Fruit fly (Drosophila melanogaster) whole organism, adult: ENCODE measurements around the gene CG5355.

Source experiments
- CG12768 ChIP-seq: fragments of 200-800 bp; sonication (Bioruptor generic); optimal IDR thresholded peaks from 2 replicates; lab custom pipeline; 2017; ENCODE audit warnings: missing biosample characterization, missing genetic modification characterization, mild to moderate bottlenecking, moderate library complexity, missing genetic modification reagents
- CG14711 ChIP-seq: fragments of 200-800 bp; sonication (Bioruptor generic); optimal IDR thresholded peaks from 2 replicates; lab custom pipeline; 2018; ENCODE audit warnings: missing biosample characterization, mild to moderate bottlenecking, missing genetic modification characterization, moderate library complexity
- CG5204 ChIP-seq: fragments of 200-800 bp; sonication (Bioruptor generic); optimal IDR thresholded peaks from 2 replicates; lab custom pipeline; 2016; ENCODE audit warnings: missing biosample characterization, missing genetic modification characterization
- CG7045 ChIP-seq: fragments of 200-800 bp; sonication (Bioruptor generic); optimal IDR thresholded peaks from 2 replicates; lab custom pipeline; 2017; ENCODE audit warnings: missing biosample characterization, mild to moderate bottlenecking, missing genetic modification characterization
- Hr96 ChIP-seq: fragments of 200-800 bp; sonication (Bioruptor generic); optimal IDR thresholded peaks from 2 replicates; lab custom pipeline; 2016; ENCODE audit warnings: missing biosample characterization, missing genetic modification characterization
- cic ChIP-seq: fragments of 200-800 bp; sonication (Bioruptor generic); optimal IDR thresholded peaks from 2 replicates; lab custom pipeline; 2017; ENCODE audit warnings: missing biosample characterization, mild to moderate bottlenecking, missing genetic modification characterization, moderate library complexity
- pad ChIP-seq: fragments of 200-800 bp; sonication (Bioruptor generic); optimal IDR thresholded peaks from 3 replicates; lab custom pipeline; 2017; ENCODE audit warnings: missing biosample characterization, missing genetic modification characterization, mild to moderate bottlenecking, moderate library complexity, missing genetic modification reagents

DNA sequence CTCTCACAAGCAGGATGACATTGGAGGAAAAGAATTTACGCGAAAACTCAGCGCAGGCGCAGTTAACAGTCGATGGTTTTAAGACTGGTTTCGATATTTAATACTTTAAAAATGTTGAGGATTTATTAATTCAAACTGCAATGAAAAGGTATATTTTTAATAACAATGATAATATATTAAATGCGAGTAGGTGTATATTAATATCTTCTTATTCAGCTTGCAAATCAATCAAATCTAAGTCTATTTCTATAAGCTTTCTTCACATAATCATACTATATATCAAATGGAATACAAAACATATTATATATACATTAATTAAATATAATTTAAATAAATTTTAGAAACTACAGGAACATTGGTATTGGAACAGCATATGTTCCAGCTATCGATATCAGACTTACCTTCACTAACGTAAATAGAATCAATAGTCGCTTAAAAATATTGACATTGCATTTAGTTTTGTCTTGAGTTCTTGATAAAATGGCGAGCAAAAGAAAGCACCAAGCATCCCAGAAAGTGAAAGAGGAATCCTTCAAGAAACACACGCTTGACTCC lies 22.4 kb upstream of the CG5355 start, which contains the start of the genes TBC1D16 and holn1:
- TF ChIP-seq Hr96 (GFP tag; lab: Kevin White, UChicago), result no peak
- no peak for TF ChIP-seq cic (GFP tag; lab: Kevin White, UChicago)
- TF ChIP-seq CG7045 (GFP tag; lab: Kevin White, UChicago), result no peak
- TF ChIP-seq CG12768, result no peak
- no peak for TF ChIP-seq CG5204 (GFP tag; lab: Kevin White, UChicago)
- no peak for TF ChIP-seq pad (GFP tag; lab: Kevin White, UChicago)
- peak; percentile 21 for TF ChIP-seq CG14711 (tag; lab: Kevin White, UChicago)
